Worm (Caenorhabditis elegans) whole organism, L4 larva: ENCODE results near the gene mam-6.

Experiments used
- ceh-32 ChIP-seq: sonication (generic microtip); optimal IDR thresholded peaks from 2 replicates; lab custom pipeline; 2016; ENCODE audit warnings: mild to moderate bottlenecking, missing genetic modification characterization, missing compliant biosample characterization; ENCODE audit not compliant: poor library complexity
- fos-1 ChIP-seq: fragments of 150-350 bp; optimal IDR thresholded peaks from 2 replicates; lab custom pipeline; 2014; ENCODE audit warnings: missing biosample characterization, missing genetic modification characterization
- hif-1 ChIP-seq, 2 experiments: sonication (generic microtip); optimal IDR thresholded peaks; 2 replicates each; lab custom pipeline; 2016 to 2017; ENCODE audit warnings: missing compliant biosample characterization in 2 of 2, missing genetic modification characterization in 2 of 2, missing genetic modification reagents in 2 of 2, missing genotype in 2 of 2, mild to moderate bottlenecking in 1 of 2
- mdl-1 ChIP-seq, 2 experiments: fragments of 150-350 bp in 1 of 2; sonication (generic microtip) in 1 of 2; optimal IDR thresholded peaks; 2 replicates each; lab custom pipeline; 2014 to 2017; ENCODE audit warnings: missing biosample characterization in 2 of 2, missing genetic modification characterization in 2 of 2
- nhr-25 ChIP-seq: sonication (generic microtip); optimal IDR thresholded peaks from 2 replicates; lab custom pipeline; 2017; ENCODE audit warnings: missing genetic modification characterization, mild to moderate bottlenecking, missing compliant biosample characterization, antibody characterized with exemption, moderate library complexity, borderline replicate concordance; ENCODE audit not compliant: insufficient read depth

ce11 chrX:15075170-15075569 lies 6.0 kb upstream of the mam-6 start:
- TF ChIP-seq fos-1 (tag; lab: Kevin White, UChicago) (no peak), hif-1 (tag; optimal IDR thresholded peaks at IDR 0.05; lab: Kevin White, UChicago) (no peak), nhr-25 (tag; lab: Kevin White, UChicago) (no peak), mdl-1 (tag; optimal IDR thresholded peaks at IDR 0.05; lab: Kevin White, UChicago) (no peak), ceh-32 (tag; lab: Kevin White, UChicago) (no peak)
